Worm (Caenorhabditis elegans) whole organism, midembryonic: ENCODE results near the gene pals-19.

Source experiments
- T22C8.4 ChIP-seq: fragments of 200-800 bp; sonication (Bioruptor generic); IDR thresholded peaks from 2 replicates; pipeline ENCODE4 v1.3.6; 2022; ENCODE audit warnings: missing genetic modification characterization, missing compliant biosample characterization
- cog-1 ChIP-seq: sonication (generic microtip); optimal IDR thresholded peaks from 2 replicates; lab custom pipeline; 2016; ENCODE audit warnings: missing genetic modification characterization, missing compliant biosample characterization
- flt-1 ChIP-seq: fragments of 200-800 bp; sonication (Bioruptor generic); IDR thresholded peaks from 2 replicates; pipeline ENCODE4 v1.3.6; 2022; ENCODE audit warnings: missing genetic modification characterization, missing compliant biosample characterization
- tab-1 ChIP-seq: fragments of 200-800 bp; sonication (Bioruptor generic); IDR thresholded peaks from 2 replicates; pipeline ENCODE4 v1.3.6; 2022; ENCODE audit warnings: missing genetic modification characterization, missing compliant biosample characterization
- ztf-29 ChIP-seq: fragments of 200-800 bp; sonication (Bioruptor generic); IDR thresholded peaks from 2 replicates; pipeline ENCODE4 v1.3.6; 2022; ENCODE audit warnings: missing genetic modification reagents, missing genetic modification characterization, missing compliant biosample characterization

DNA sequence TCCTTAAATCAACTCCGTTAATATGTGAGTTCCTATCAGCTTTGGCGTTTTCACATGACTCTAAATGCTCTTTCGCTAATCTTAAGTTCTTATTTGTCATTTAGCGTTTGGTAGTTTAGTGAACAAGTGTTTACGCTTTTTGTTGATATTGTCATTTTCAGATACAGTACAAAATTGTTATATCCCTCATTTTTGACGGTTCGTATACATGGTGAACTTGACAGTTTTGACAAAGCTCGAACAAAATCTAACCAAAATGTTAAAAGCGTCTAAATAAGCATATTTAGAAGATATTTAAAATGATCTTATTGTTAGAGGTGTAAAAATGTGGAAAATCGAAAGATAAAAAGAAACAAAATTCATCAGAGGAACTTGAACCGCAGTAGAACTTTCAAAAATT, 18.3 kb upstream of the pals-19 start:
- TF ChIP-seq T22C8.4 (no peak), tab-1 (GFP tag; lab: Robert Waterston, UW) (no peak), flt-1 (GFP tag; lab: Robert Waterston, UW) (no peak), cog-1 (tag; lab: Kevin White, UChicago) (no peak), ztf-29 (no peak)
